Worm (Caenorhabditis elegans): ENCODE data around the gene zmp-1.

DNA sequence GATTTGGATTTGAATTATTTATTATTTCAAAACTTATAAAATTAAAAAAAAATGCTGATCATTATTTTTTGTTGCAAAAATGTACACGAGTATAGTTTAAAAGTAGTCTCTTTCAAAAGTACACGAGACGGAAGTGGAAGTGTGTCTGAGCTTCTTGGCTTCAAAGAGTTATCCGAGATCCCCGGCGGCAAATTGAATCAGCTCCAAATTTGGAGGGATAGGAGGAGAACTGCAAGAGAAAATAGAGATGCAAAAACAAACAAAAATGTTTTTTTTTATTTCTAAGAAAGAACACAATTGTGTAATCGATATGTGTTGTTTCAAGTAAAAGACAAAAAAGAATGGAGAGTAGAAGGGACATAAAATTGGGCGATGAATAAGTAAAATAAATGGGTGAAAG lies 30.2 kb downstream of the zmp-1 start:
- TF ChIP-seq nhr-90 (tag; optimal IDR thresholded peaks at IDR 0.05) = no peak
- no peak for TF ChIP-seq mes-4 (tag; optimal IDR thresholded peaks at IDR 0.05)
- TF ChIP-seq dpl-1 (GFP tag; optimal IDR thresholded peaks at IDR 0.05) = no peak
- no peak for TF ChIP-seq K12H6.12 (tag; optimal IDR thresholded peaks at IDR 0.05)
- TF ChIP-seq Y53G8AR.9 (GFP tag; conservative IDR thresholded peaks at IDR 0.05) = no peak
- no peak for TF ChIP-seq ama-1 (optimal IDR thresholded peaks at IDR 0.05)
- TF ChIP-seq ama-1 (GFP tag; optimal IDR thresholded peaks at IDR 0.05) = no peak
- TF ChIP-seq nhr-120 (GFP tag; IDR thresholded peaks at IDR 0.05) = no peak

Measured in whole organism, young adult.